Fruit fly (Drosophila melanogaster) S2 (cell line): ENCODE measurements around the gene AsnS.
A peak's percentile ranks its signal among the peaks of the same experiment; 100 is the strongest.

Source experiments
- CG8478 ChIP-seq: fragments of >200 bp; optimal IDR thresholded peaks from 2 replicates; lab custom pipeline; 2018
- CTCF ChIP-seq, 2 experiments: fragments of >200 bp; optimal IDR thresholded peaks; 2 replicates each; lab custom pipeline; 2018

AsnS gene

dm6 chr3L:21185622-21186021 lies 12.7 kb downstream of the AsnS start:
- TF ChIP-seq CTCF (optimal IDR thresholded peaks at IDR 0.05; lab: Kevin White, UChicago): no peak
- no peak for TF ChIP-seq CG8478 (lab: Kevin White, UChicago)

DNA sequence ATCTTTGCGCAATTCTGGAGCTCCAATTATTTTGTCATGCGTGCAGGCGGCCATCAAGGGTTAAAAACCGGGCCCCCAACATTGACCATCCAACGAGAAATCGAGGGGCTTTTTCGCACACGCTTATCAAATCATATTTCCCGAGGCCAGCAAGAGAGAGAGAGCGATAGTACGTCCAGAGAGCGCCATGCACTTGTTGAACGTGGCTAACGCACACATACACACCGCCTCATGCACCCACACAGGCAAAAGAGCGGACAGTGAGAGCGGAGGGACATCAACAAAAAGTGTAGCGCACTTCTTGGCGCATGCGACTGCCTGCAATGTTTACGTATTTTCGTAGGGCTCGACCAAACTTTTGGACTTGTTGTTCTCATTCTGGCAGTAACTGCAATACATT lies 13.6 kb downstream of the AsnS start:
- TF ChIP-seq CTCF (optimal IDR thresholded peaks at IDR 0.05; lab: Kevin White, UChicago) (no peak), CG8478 (lab: Kevin White, UChicago) (no peak)

dm6 chr3L:21192024-21192423 lies 19.1 kb downstream of the AsnS start:
- no peak for TF ChIP-seq CTCF (optimal IDR thresholded peaks at IDR 0.05; lab: Kevin White, UChicago)
- TF ChIP-seq CG8478 (lab: Kevin White, UChicago): no peak

DNA sequence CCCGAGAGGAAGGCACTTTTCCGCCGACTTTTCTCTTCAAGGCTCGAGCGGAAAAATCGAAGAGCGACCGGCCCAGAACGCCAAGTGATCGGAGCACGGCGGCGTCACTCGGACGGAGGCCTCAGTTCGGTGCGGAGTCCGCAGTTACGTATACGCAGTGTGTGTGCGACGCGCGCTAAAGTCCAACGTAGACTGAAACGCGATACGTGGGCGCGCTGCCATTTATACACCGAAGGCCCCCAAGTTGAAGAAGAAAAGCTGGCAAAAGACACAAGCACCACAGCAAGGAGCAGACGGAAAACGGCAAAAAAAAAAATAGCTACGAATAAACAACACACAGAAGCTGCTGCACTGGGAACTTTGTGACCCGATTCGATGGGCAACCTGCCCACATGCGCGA lies 20.3 kb downstream of the AsnS start, which contains the start of gene CG42337:
Gene CG42337 (minus strand): TSS at position 194 of the 400 bp plus-strand sequence.
- TF ChIP-seq CG8478 (lab: Kevin White, UChicago) (no peak), CTCF (optimal IDR thresholded peaks at IDR 0.05; lab: Kevin White, UChicago) (no peak)

DNA sequence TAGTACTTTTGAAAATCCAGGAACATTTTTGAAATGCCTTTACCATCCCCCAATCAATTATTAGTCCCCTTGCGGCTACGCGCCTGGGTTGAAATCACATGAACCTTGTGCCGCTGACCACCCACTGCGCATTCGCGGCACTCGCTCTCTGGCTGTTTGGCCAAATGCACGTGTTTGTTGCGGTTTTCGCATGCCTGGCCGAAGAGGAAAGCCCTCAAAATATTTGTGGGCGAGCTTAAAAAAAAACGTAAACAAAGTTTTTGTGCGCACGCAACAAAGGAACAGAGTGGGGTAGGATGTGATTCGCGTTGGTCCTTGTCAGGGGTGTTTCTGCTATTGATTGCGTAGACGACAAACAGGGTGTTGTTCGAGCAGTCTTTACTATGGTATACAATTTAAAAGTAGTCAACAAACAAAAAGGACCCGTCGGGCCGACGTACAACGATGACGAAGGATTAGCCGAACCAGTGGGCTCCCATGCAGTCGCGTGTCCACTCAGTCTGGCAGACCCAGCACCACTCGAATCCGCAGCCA lies 21.5 kb downstream of the AsnS start:
- no peak for TF ChIP-seq CTCF (optimal IDR thresholded peaks at IDR 0.05; lab: Kevin White, UChicago)
- TF ChIP-seq CG8478 (lab: Kevin White, UChicago): no peak

DNA sequence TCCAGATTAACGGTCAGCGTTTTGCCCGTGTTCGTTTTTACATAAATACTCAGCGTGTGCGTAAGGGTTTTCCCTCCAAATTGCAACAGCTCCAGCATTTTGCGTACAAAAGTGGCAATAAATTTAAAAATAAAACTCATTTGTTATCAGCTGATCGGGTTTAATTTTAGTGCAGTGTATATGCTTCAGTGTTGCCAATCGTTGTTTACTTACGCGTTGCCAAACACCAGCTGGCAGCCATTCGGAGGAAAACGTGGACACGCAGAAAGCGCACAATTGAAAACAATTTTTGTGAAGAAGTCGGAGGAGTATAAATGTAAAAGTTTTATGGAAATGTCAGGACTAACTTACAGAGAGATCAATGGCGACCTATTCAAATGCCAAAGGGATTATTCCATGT lies 23.6 kb downstream of the AsnS start, which contains the start of the genes Targ3 and park:
Gene Targ3 (plus strand): TSS at position 269 of the 400 bp plus-strand sequence.
Gene park (minus strand): TSS at position 291 of the 400 bp plus-strand sequence.
- no peak for TF ChIP-seq CG8478 (lab: Kevin White, UChicago)
- TF ChIP-seq CTCF (optimal IDR thresholded peaks at IDR 0.05; lab: Kevin White, UChicago): no peak

- TF ChIP-seq CG8478 (lab: Kevin White, UChicago) (no peak), CTCF (optimal IDR thresholded peaks at IDR 0.05; lab: Kevin White, UChicago) (no peak)
Observed at dm6 chr3L:21200587-21200986, 27.7 kb downstream of the AsnS start.

- TF ChIP-seq CTCF (optimal IDR thresholded peaks at IDR 0.05; lab: Kevin White, UChicago): no peak
- TF ChIP-seq CG8478 (lab: Kevin White, UChicago): no peak
Observed at dm6 chr3L:21201246-21201896, 28.5 kb downstream of the AsnS start.

- TF ChIP-seq CTCF (optimal IDR thresholded peaks at IDR 0.05; lab: Kevin White, UChicago) (peak in 1 of 2 experiments; percentile 24), CG8478 (lab: Kevin White, UChicago) (no peak)
Observed at dm6 chr3L:21202029-21202776, 29.3 kb downstream of the AsnS start.

dm6 chr3L:21202777-21203282 lies 29.9 kb downstream of the AsnS start, which contains the start of the genes Targ1, CG10512 and Targ2:
TSS of gene Targ1 (minus strand) at chr3L:21202882.
TSS of gene CG10512 (plus strand) at chr3L:21202920.
TSS of gene Targ2 (minus strand) at chr3L:21203232.
- TF ChIP-seq CG8478 (lab: Kevin White, UChicago): no peak
- TF ChIP-seq CTCF (optimal IDR thresholded peaks at IDR 0.05; lab: Kevin White, UChicago): no peak

DNA sequence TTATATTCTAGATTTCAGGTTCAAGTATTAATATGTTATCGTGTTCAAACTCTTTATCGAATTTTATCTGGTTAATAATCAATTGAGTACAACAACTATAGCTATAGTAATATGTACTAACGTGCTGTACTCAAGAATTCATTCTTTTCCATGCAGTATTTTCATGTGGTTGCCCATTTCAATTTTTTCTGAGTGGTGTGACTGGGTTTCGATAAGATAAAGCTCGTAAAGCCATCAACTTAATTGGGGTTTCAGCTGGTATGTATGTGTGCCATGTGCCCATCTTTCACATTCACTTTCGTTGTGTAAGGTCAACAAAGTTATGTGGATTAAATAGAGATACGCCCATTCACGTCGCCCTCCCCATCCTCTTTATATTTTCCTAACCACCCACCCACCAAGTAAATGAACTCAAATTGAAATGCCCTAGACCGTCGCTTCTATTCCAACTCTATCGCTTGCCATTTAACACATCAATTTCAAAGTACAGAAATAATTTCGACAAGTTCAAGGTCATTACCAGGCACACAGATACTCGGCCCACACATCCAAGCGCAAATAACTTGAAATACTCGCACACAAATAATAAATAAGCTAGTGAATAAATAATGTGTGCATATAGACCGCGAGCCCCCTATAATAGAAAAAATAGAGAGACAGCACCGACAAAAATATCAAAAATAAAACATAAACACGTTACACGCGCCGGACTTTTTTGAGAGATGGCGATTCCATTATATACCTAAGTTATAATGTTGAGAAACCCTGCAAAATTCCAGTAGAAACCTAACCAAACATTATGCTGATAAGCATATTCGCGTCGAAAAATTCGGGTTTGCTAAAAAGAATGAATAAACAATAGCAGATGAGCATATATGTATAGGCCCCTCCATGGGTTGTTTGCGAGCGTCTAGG lies 31.9 kb downstream of the AsnS start:
- TF ChIP-seq CG8478 (lab: Kevin White, UChicago): no peak
- TF ChIP-seq CTCF (optimal IDR thresholded peaks at IDR 0.05; lab: Kevin White, UChicago): no peak

dm6 chr3L:21205496-21205824 lies 32.5 kb downstream of the AsnS start:
- TF ChIP-seq CTCF (optimal IDR thresholded peaks at IDR 0.05; lab: Kevin White, UChicago) (no peak), CG8478 (lab: Kevin White, UChicago) (no peak)

- TF ChIP-seq CTCF (optimal IDR thresholded peaks at IDR 0.05; lab: Kevin White, UChicago): no peak
Observed at dm6 chr3L:21206486-21206885, 33.6 kb downstream of the AsnS start.
